Worm (Caenorhabditis elegans) whole organism, midembryonic: ENCODE results near the gene M60.6.

Experiments
- T22C8.4 ChIP-seq: fragments of 200-800 bp; sonication (Bioruptor generic); IDR thresholded peaks from 2 replicates; pipeline ENCODE4 v1.3.6; 2022; ENCODE audit warnings: missing genetic modification characterization, missing compliant biosample characterization
- cog-1 ChIP-seq: sonication (generic microtip); optimal IDR thresholded peaks from 2 replicates; lab custom pipeline; 2016; ENCODE audit warnings: missing genetic modification characterization, missing compliant biosample characterization
- flt-1 ChIP-seq: fragments of 200-800 bp; sonication (Bioruptor generic); IDR thresholded peaks from 2 replicates; pipeline ENCODE4 v1.3.6; 2022; ENCODE audit warnings: missing genetic modification characterization, missing compliant biosample characterization
- med-1 ChIP-seq: sonication (generic microtip); optimal IDR thresholded peaks from 2 replicates; lab custom pipeline; 2017; ENCODE audit warnings: missing genetic modification characterization, mild to moderate bottlenecking, missing compliant biosample characterization, antibody characterized with exemption, missing genetic modification reagents; ENCODE audit not compliant: insufficient read depth
- ref-1 ChIP-seq: fragments of 200-800 bp; sonication (Bioruptor generic); conservative IDR thresholded peaks from 2 replicates; pipeline ENCODE4 v1.3.6; 2022; ENCODE audit warnings: missing genetic modification reagents, missing genetic modification characterization, missing compliant biosample characterization
- ztf-23 ChIP-seq: fragments of 200-800 bp; sonication (Bioruptor generic); IDR thresholded peaks from 2 replicates; pipeline ENCODE4 v1.3.6; 2022; ENCODE audit warnings: missing genetic modification reagents, missing genetic modification characterization, missing compliant biosample characterization

ce11 chrX:8246126-8246525, 6.1 kb downstream of the M60.6 start, which contains the start of gene kqt-2:
- no peak for TF ChIP-seq flt-1 (GFP tag; lab: Robert Waterston, UW)
- TF ChIP-seq med-1 (GFP tag; lab: Kevin White, UChicago) = no peak
- TF ChIP-seq ref-1 (GFP tag; lab: Robert Waterston, UW) = no peak
- TF ChIP-seq T22C8.4 (GFP tag; lab: Robert Waterston, UW) = no peak
- no peak for TF ChIP-seq ztf-23 (GFP tag; lab: Robert Waterston, UW)
- no peak for TF ChIP-seq cog-1 (tag; lab: Kevin White, UChicago)
